Fruit fly (Drosophila melanogaster) whole organism, prepupa: ENCODE results near the gene TH1.

ENCODE experiments used
- CG10631 ChIP-seq: fragments of 200-800 bp; sonication (Bioruptor generic); optimal IDR thresholded peaks from 2 replicates; lab custom pipeline; 2016; ENCODE audit warnings: missing biosample characterization, missing genetic modification characterization
- CG10669 ChIP-seq: fragments of 200-800 bp; sonication (Bioruptor generic); optimal IDR thresholded peaks from 3 replicates; lab custom pipeline; 2018; ENCODE audit warnings: missing biosample characterization, mild to moderate bottlenecking, missing genetic modification characterization, moderate library complexity
- CG11762 ChIP-seq: fragments of 200-800 bp; sonication (Bioruptor generic); optimal IDR thresholded peaks from 3 replicates; lab custom pipeline; 2016; ENCODE audit warnings: missing biosample characterization, missing genetic modification characterization; ENCODE audit not compliant: insufficient read depth
- CG11902 ChIP-seq: fragments of 200-800 bp; sonication (Bioruptor generic); optimal IDR thresholded peaks from 3 replicates; lab custom pipeline; 2016; ENCODE audit warnings: missing biosample characterization, missing genetic modification characterization
- CG15336 ChIP-seq: fragments of 200-800 bp; sonication (Bioruptor generic); IDR thresholded peaks from 2 replicates; pipeline ENCODE4 v1.3.6; 2022; ENCODE audit warnings: missing biosample characterization, missing genetic modification characterization
- CG1621 ChIP-seq: fragments of 200-800 bp; sonication (Bioruptor generic); optimal IDR thresholded peaks from 3 replicates; lab custom pipeline; 2018; ENCODE audit warnings: missing biosample characterization, mild to moderate bottlenecking, missing genetic modification characterization
- CG16779 ChIP-seq: fragments of 200-800 bp; sonication (Bioruptor generic); optimal IDR thresholded peaks from 3 replicates; lab custom pipeline; 2017; ENCODE audit warnings: missing biosample characterization, mild to moderate bottlenecking, missing genetic modification characterization
- CG3032 ChIP-seq: fragments of 200-800 bp; optimal IDR thresholded peaks from 2 replicates; lab custom pipeline; 2019; ENCODE audit warnings: missing biosample characterization, mild to moderate bottlenecking, missing genetic modification characterization, moderate library complexity
- CG31627 ChIP-seq: fragments of 200-800 bp; sonication (Bioruptor generic); optimal IDR thresholded peaks from 3 replicates; lab custom pipeline; 2016; ENCODE audit warnings: missing biosample characterization, missing genetic modification characterization
- CG34406 ChIP-seq: fragments of 200-800 bp; sonication (Bioruptor generic); optimal IDR thresholded peaks from 3 replicates; lab custom pipeline; 2016; ENCODE audit warnings: missing biosample characterization, missing genetic modification characterization
- CG3919 ChIP-seq: fragments of 200-800 bp; sonication (Bioruptor generic); optimal IDR thresholded peaks from 3 replicates; lab custom pipeline; 2016; ENCODE audit warnings: missing biosample characterization, missing genetic modification characterization
- CG4318 ChIP-seq: fragments of 200-800 bp; sonication (Bioruptor generic); optimal IDR thresholded peaks from 3 replicates; lab custom pipeline; 2017; ENCODE audit warnings: missing biosample characterization, mild to moderate bottlenecking, missing genetic modification characterization
- CG6163 ChIP-seq: fragments of 200-800 bp; sonication (Bioruptor generic); IDR thresholded peaks from 3 replicates; pipeline ENCODE4 v1.3.6; 2022; ENCODE audit warnings: missing biosample characterization, missing genetic modification characterization
- CG6276 ChIP-seq: fragments of 200-800 bp; sonication (Bioruptor generic); optimal IDR thresholded peaks from 2 replicates; lab custom pipeline; 2017; ENCODE audit warnings: missing biosample characterization, mild to moderate bottlenecking, missing genetic modification characterization
- CG6808 ChIP-seq: fragments of 200-800 bp; sonication (Bioruptor generic); optimal IDR thresholded peaks from 3 replicates; lab custom pipeline; 2017; ENCODE audit warnings: missing biosample characterization, missing genetic modification characterization, mild to moderate bottlenecking, moderate library complexity, missing genetic modification reagents
- CG6854 ChIP-seq: fragments of 200-800 bp; sonication (Bioruptor generic); optimal IDR thresholded peaks from 2 replicates; lab custom pipeline; 2017; ENCODE audit warnings: missing biosample characterization, mild to moderate bottlenecking, missing genetic modification characterization
- CG7368 ChIP-seq: fragments of 200-800 bp; sonication (Bioruptor generic); optimal IDR thresholded peaks from 3 replicates; lab custom pipeline; 2016; ENCODE audit warnings: missing biosample characterization, missing genetic modification characterization
- CG8119 ChIP-seq: fragments of 200-800 bp; sonication (Bioruptor generic); IDR thresholded peaks from 3 replicates; pipeline ENCODE4 v1.3.6; 2022; ENCODE audit warnings: missing biosample characterization, missing genetic modification characterization
- CG8319 ChIP-seq: fragments of 200-800 bp; sonication (Bioruptor generic); optimal IDR thresholded peaks from 3 replicates; lab custom pipeline; 2016; ENCODE audit warnings: missing biosample characterization, missing genetic modification characterization
- CG8632 ChIP-seq: fragments of 200-800 bp; sonication (Bioruptor generic); optimal IDR thresholded peaks from 3 replicates; lab custom pipeline; 2016; ENCODE audit warnings: missing biosample characterization, missing genetic modification characterization
- CG9139 ChIP-seq: fragments of 200-800 bp; sonication (Bioruptor generic); optimal IDR thresholded peaks from 3 replicates; lab custom pipeline; 2017; ENCODE audit warnings: missing biosample characterization, mild to moderate bottlenecking, missing genetic modification characterization
- Eip75B ChIP-seq: fragments of 200-800 bp; sonication (Bioruptor generic); optimal IDR thresholded peaks from 3 replicates; lab custom pipeline; 2016; ENCODE audit warnings: missing biosample characterization, missing genetic modification characterization
- Eip78C ChIP-seq: fragments of 200-800 bp; sonication (Bioruptor generic); peaks from one replicate; lab custom pipeline; 2016; ENCODE audit warnings: missing biosample characterization, missing genetic modification characterization
- Ets21C ChIP-seq: fragments of 200-800 bp; sonication (Bioruptor generic); optimal IDR thresholded peaks from 3 replicates; lab custom pipeline; 2016; ENCODE audit warnings: missing biosample characterization, missing genetic modification characterization
- Ets96B ChIP-seq: fragments of 200-800 bp; optimal IDR thresholded peaks from 2 replicates; lab custom pipeline; 2019; ENCODE audit warnings: missing biosample characterization, mild to moderate bottlenecking, missing genetic modification characterization, moderate library complexity
- Gug ChIP-seq: fragments of 200-800 bp; sonication (Bioruptor generic); IDR thresholded peaks from 2 replicates; pipeline ENCODE4 v1.3.6; 2022; ENCODE audit warnings: missing biosample characterization, missing genetic modification characterization
- Hr38 ChIP-seq: sonication (Bioruptor generic); optimal IDR thresholded peaks from 2 replicates; lab custom pipeline; 2016; ENCODE audit warnings: missing biosample characterization, missing genetic modification characterization
- Hr4 ChIP-seq: fragments of 200-800 bp; sonication (Bioruptor generic); optimal IDR thresholded peaks from 3 replicates; lab custom pipeline; 2016; ENCODE audit warnings: missing biosample characterization, missing genetic modification characterization
- Lpt ChIP-seq: fragments of 200-800 bp; sonication (Bioruptor generic); optimal IDR thresholded peaks from 3 replicates; lab custom pipeline; 2016; ENCODE audit warnings: missing biosample characterization, missing genetic modification characterization
- Met ChIP-seq: fragments of 200-800 bp; sonication (Bioruptor generic); optimal IDR thresholded peaks from 3 replicates; lab custom pipeline; 2016; ENCODE audit warnings: missing biosample characterization, missing genetic modification characterization
- OdsH ChIP-seq: fragments of 200-800 bp; sonication (Bioruptor generic); optimal IDR thresholded peaks from 3 replicates; lab custom pipeline; 2016; ENCODE audit warnings: missing biosample characterization, missing genetic modification characterization
- Smox ChIP-seq: fragments of 200-800 bp; sonication (Bioruptor generic); optimal IDR thresholded peaks from 3 replicates; lab custom pipeline; 2016; ENCODE audit warnings: missing biosample characterization, missing genetic modification characterization
- Sox102F ChIP-seq: fragments of 200-800 bp; sonication (Bioruptor generic); optimal IDR thresholded peaks from 2 replicates; lab custom pipeline; 2016; ENCODE audit warnings: missing biosample characterization, mild to moderate bottlenecking, missing genetic modification characterization
- Sox14 ChIP-seq: fragments of 200-800 bp; sonication (Bioruptor generic); optimal IDR thresholded peaks from 3 replicates; lab custom pipeline; 2016; ENCODE audit warnings: missing biosample characterization, missing genetic modification characterization
- Sox15 ChIP-seq: fragments of 200-800 bp; sonication (Bioruptor generic); optimal IDR thresholded peaks from 3 replicates; lab custom pipeline; 2016; ENCODE audit warnings: missing biosample characterization, missing genetic modification characterization
- dac ChIP-seq: fragments of 200-800 bp; sonication (Bioruptor generic); optimal IDR thresholded peaks from 2 replicates; lab custom pipeline; 2017; ENCODE audit warnings: missing biosample characterization, mild to moderate bottlenecking, missing genetic modification characterization
- dsx ChIP-seq: fragments of 200-800 bp; optimal IDR thresholded peaks from 3 replicates; lab custom pipeline; 2019; ENCODE audit warnings: missing biosample characterization, mild to moderate bottlenecking, missing genetic modification characterization, moderate library complexity; ENCODE audit not compliant: poor library complexity, severe bottlenecking
- eg ChIP-seq: fragments of 200-800 bp; sonication (Bioruptor generic); IDR thresholded peaks from 3 replicates; pipeline ENCODE4 v1.3.6; 2022; ENCODE audit warnings: missing biosample characterization, missing genetic modification characterization
- esn ChIP-seq: fragments of 200-800 bp; sonication (Bioruptor generic); optimal IDR thresholded peaks from 2 replicates; lab custom pipeline; 2016; ENCODE audit warnings: missing biosample characterization, mild to moderate bottlenecking, missing genetic modification characterization, moderate library complexity
- fd85E ChIP-seq: fragments of 200-800 bp; sonication (Bioruptor generic); optimal IDR thresholded peaks from 3 replicates; lab custom pipeline; 2016; ENCODE audit warnings: missing biosample characterization, missing genetic modification characterization
- fkh ChIP-seq: fragments of 200-800 bp; sonication (Bioruptor generic); optimal IDR thresholded peaks from 3 replicates; lab custom pipeline; 2017; ENCODE audit warnings: missing biosample characterization, mild to moderate bottlenecking, missing genetic modification characterization, moderate library complexity
- lz ChIP-seq: fragments of 200-800 bp; sonication (Bioruptor generic); optimal IDR thresholded peaks from 3 replicates; lab custom pipeline; 2016; ENCODE audit warnings: missing biosample characterization, missing genetic modification characterization
- net ChIP-seq: fragments of 200-800 bp; sonication (Bioruptor generic); optimal IDR thresholded peaks from 3 replicates; lab custom pipeline; 2016; ENCODE audit warnings: missing biosample characterization, missing genetic modification characterization
- pdm3 ChIP-seq: fragments of 200-800 bp; sonication (Bioruptor generic); optimal IDR thresholded peaks from 3 replicates; lab custom pipeline; 2016; ENCODE audit warnings: missing biosample characterization, missing genetic modification characterization
- salr ChIP-seq, 2 experiments: fragments of 200-800 bp; sonication (Bioruptor generic); optimal IDR thresholded peaks; 3 replicates each; lab custom pipeline; 2016 to 2018; ENCODE audit warnings: missing biosample characterization in 2 of 2, missing genetic modification characterization in 2 of 2, mild to moderate bottlenecking in 1 of 2
- spab ChIP-seq: fragments of 200-800 bp; sonication (Bioruptor generic); optimal IDR thresholded peaks from 2 replicates; lab custom pipeline; 2017; ENCODE audit warnings: missing biosample characterization, mild to moderate bottlenecking, missing genetic modification characterization, missing genetic modification reagents
- ss ChIP-seq, 2 experiments: fragments of 200-800 bp; sonication (Bioruptor generic); optimal IDR thresholded peaks; 2 replicates in 1 of 2; 3 replicates in 1 of 2; lab custom pipeline; 2017 to 2018; ENCODE audit warnings: mild to moderate bottlenecking in 2 of 2, missing biosample characterization in 2 of 2, missing genetic modification characterization in 2 of 2, moderate library complexity in 1 of 2
- topi ChIP-seq: fragments of 200-800 bp; sonication (Bioruptor generic); optimal IDR thresholded peaks from 3 replicates; lab custom pipeline; 2016; ENCODE audit warnings: missing biosample characterization, missing genetic modification characterization
- vri ChIP-seq: fragments of 200-800 bp; sonication (Bioruptor generic); optimal IDR thresholded peaks from 3 replicates; lab custom pipeline; 2016; ENCODE audit warnings: missing biosample characterization, mild to moderate bottlenecking, missing genetic modification characterization

TH1 gene

DNA sequence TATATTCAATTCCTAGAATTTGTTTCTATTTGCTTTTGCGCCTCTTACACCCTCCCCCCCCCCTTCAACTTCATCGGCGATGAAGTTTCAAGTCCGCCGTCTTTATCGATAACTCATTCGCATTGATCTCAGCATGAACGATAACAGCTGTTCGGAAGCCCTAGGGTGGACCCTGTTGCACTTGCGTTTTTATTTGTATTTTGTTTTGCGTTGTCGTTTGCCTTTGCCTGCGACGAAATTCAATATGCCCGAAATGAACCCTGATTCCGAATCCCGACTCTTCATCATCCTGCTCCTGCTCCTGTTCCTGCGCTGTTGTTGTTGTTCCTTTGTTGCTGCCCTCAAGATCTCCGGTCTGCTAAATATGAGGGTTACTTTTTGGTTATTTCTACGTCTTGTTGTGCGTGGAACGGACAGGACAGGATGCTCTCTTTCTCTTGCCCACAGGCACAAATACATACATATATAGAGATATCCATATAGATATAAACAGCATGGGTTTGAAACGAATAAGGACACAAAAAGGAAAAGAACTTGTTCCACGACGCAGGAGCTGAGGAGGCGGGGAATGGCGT is 35.3 kb upstream of the TH1 start (continued):
- TF ChIP-seq net (GFP tag; lab: Kevin White, UChicago) (no peak), ss (GFP tag; optimal IDR thresholded peaks at IDR 0.05; lab: Kevin White, UChicago) (peak in 1 of 2 experiments; percentile 23), Ets96B (no peak), Hr4 (GFP tag; lab: Kevin White, UChicago) (no peak), Sox102F (GFP tag; lab: Kevin White, UChicago) (no peak), spab (GFP tag; lab: Kevin White, UChicago) (no peak), Sox15 (GFP tag; lab: Kevin White, UChicago) (no peak), pdm3 (GFP tag; lab: Kevin White, UChicago) (no peak), CG4318 (no peak), salr (GFP tag; optimal IDR thresholded peaks at IDR 0.05; lab: Kevin White, UChicago) (no peak), Gug (no peak), CG1621 (tag; lab: Kevin White, UChicago) (peak; percentile 21), OdsH (no peak), lz (GFP tag; lab: Kevin White, UChicago) (peak; percentile 13), CG7368 (no peak), Eip78C (GFP tag; lab: Kevin White, UChicago) (peak; percentile 46), CG6854 (GFP tag; lab: Kevin White, UChicago) (no peak), Lpt (GFP tag; lab: Kevin White, UChicago) (no peak), CG11762 (GFP tag; lab: Kevin White, UChicago) (no peak), CG15336 (GFP tag; lab: Robert Waterston, UW) (no peak), CG31627 (GFP tag; lab: Kevin White, UChicago) (no peak), CG9139 (GFP tag; lab: Kevin White, UChicago) (no peak), Ets21C (GFP tag; lab: Kevin White, UChicago) (no peak), fkh (GFP tag; lab: Kevin White, UChicago) (no peak), dac (no peak)
- TF ChIP-seq, all 60 proteins: peak for 14

DNA sequence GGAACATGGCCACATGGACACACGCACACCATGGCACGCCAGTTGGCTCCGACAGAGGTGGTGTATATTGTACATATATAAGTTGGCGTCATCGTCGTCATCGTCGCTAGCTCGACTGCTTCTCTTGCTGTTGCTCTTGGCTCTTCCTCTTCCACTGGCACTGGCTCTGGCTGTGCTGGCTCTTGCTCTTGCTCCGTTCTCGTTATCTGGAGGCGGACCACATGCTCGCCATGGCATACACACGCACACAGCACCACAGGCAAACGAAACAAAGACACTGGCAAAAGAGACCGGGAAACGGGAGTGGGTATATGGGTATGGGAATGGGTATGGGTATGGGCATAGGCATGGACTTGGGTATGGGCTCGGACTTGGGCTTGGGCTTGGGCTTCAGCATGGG is 33.9 kb upstream of the TH1 start:
- no peak for TF ChIP-seq esn
- TF ChIP-seq Smox (GFP tag; lab: Kevin White, UChicago), result no peak
- no peak for TF ChIP-seq CG3919 (GFP tag; lab: Kevin White, UChicago)
- TF ChIP-seq CG7368, result no peak
- TF ChIP-seq Gug, result no peak
- TF ChIP-seq CG8119 (GFP tag; lab: Robert Waterston, UW), result no peak
- TF ChIP-seq fkh (GFP tag; lab: Kevin White, UChicago), result no peak
- no peak for TF ChIP-seq eg
- TF ChIP-seq CG11902 (GFP tag; lab: Kevin White, UChicago), result no peak
- no peak for TF ChIP-seq net (GFP tag; lab: Kevin White, UChicago)
- TF ChIP-seq Lpt (GFP tag; lab: Kevin White, UChicago), result peak; percentile 9
- no peak for TF ChIP-seq fd85E
- peak; percentile 49 to 57 for TF ChIP-seq ss (GFP tag; optimal IDR thresholded peaks at IDR 0.05; lab: Kevin White, UChicago)
- TF ChIP-seq CG6276 (GFP tag; lab: Kevin White, UChicago), result no peak
- peak; percentile 45; the same call in 1 of the 3 replicates for TF ChIP-seq CG6163 (GFP tag; lab: Robert Waterston, UW)
- TF ChIP-seq Eip75B (GFP tag; lab: Kevin White, UChicago), result no peak
- no peak for TF ChIP-seq CG10669
- no peak for TF ChIP-seq CG8632 (GFP tag; lab: Kevin White, UChicago)
- no peak for TF ChIP-seq Hr4 (GFP tag; lab: Kevin White, UChicago)
- no peak for TF ChIP-seq CG10631 (GFP tag; lab: Kevin White, UChicago)
- TF ChIP-seq vri (GFP tag; lab: Kevin White, UChicago), result no peak
- no peak for TF ChIP-seq dsx (GFP tag; lab: Kevin White, UChicago)
- TF ChIP-seq lz (GFP tag; lab: Kevin White, UChicago), result no peak
- TF ChIP-seq CG34406, result no peak
- TF ChIP-seq CG16779 (tag; lab: Kevin White, UChicago), result peak; percentile 20
- no peak for TF ChIP-seq Hr38 (GFP tag; lab: Kevin White, UChicago)
- TF ChIP-seq salr (GFP tag; optimal IDR thresholded peaks at IDR 0.05; lab: Kevin White, UChicago), result no peak
- no peak for TF ChIP-seq Ets96B
- TF ChIP-seq OdsH, result no peak
- no peak for TF ChIP-seq CG6808
- TF ChIP-seq Eip78C (GFP tag; lab: Kevin White, UChicago), result peak; percentile 64
- no peak for TF ChIP-seq CG8319 (GFP tag; lab: Kevin White, UChicago)
- TF ChIP-seq CG3032 (tag; lab: Kevin White, UChicago), result no peak
- no peak for TF ChIP-seq Met
- TF ChIP-seq Sox14 (GFP tag; lab: Kevin White, UChicago), result peak; percentile 62
- no peak for TF ChIP-seq topi (GFP tag; lab: Kevin White, UChicago)
- no peak for TF ChIP-seq dac
